Worm (Caenorhabditis elegans) whole organism, L3 larva: ENCODE measurements around the gene ncs-3.

Experiments
- ceh-82 ChIP-seq: fragments of 150-350 bp; optimal IDR thresholded peaks from 2 replicates; lab custom pipeline; 2014; ENCODE audit warnings: missing biosample characterization, missing genetic modification characterization
- mml-1 ChIP-seq: fragments of 150-350 bp; sonication (generic microtip); optimal IDR thresholded peaks from 3 replicates; lab custom pipeline; 2014; ENCODE audit warnings: missing biosample characterization, missing genetic modification characterization
- ztf-11 ChIP-seq: fragments of 150-350 bp; optimal IDR thresholded peaks from 2 replicates; lab custom pipeline; 2014; ENCODE audit warnings: missing biosample characterization, missing genetic modification characterization

ncs-3 gene

DNA sequence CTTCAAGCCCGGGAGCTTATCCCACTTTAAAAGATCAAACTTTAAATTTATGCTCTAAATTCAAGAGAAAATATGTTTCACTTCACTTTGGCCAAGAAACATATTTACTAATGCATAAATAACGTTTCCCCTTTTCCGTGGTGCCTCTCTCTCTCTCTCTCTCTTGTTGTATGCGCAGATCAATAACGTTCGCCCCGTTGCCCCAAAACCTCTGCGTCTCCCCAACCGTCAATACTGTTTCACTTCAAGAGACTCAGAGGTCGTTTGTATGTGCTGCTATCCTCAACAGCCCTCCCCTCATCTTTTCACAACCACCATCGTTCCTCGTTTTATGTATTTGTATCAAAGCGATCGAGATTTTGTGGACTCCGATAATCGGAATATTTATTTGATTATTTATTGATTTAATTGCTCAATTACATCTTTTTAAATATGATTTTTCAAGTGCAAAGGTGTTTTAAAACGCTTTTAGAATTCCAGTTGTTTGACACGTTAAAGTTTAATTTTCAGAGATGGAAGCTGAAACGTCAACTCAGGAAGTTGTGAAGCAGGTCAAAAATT is 49.9 kb downstream of the ncs-3 start, which contains the start of gene ife-4 (continued):
- TF ChIP-seq ztf-11 (tag; lab: Kevin White, UChicago) (no peak), ceh-82 (tag; lab: Kevin White, UChicago) (no peak), mml-1 (tag; lab: Kevin White, UChicago) (no peak)
- TF ChIP-seq, all 47 proteins: peak for 7
